Worm (Caenorhabditis elegans) whole organism, L2 larva: ENCODE data around the gene F35H12.6.

Experiments used
- ceh-82 ChIP-seq: fragments of 150-350 bp; optimal IDR thresholded peaks from 2 replicates; lab custom pipeline; 2014; ENCODE audit warnings: missing biosample characterization, missing genetic modification characterization
- elt-3 ChIP-seq: sonication (generic microtip); optimal IDR thresholded peaks from 2 replicates; lab custom pipeline; 2017; ENCODE audit warnings: missing biosample characterization, missing genetic modification characterization
- nhr-11 ChIP-seq: fragments of 150-350 bp; optimal IDR thresholded peaks from 2 replicates; lab custom pipeline; 2014; ENCODE audit warnings: missing biosample characterization, missing genetic modification characterization
- nhr-12 ChIP-seq: fragments of 150-350 bp; optimal IDR thresholded peaks from 2 replicates; lab custom pipeline; 2014; ENCODE audit warnings: missing biosample characterization, missing genetic modification characterization
- nhr-23 ChIP-seq: fragments of 150-350 bp; optimal IDR thresholded peaks from 2 replicates; lab custom pipeline; 2014; ENCODE audit warnings: missing biosample characterization, missing genetic modification reagents, missing genetic modification characterization
- nhr-237 ChIP-seq: fragments of 150-350 bp; optimal IDR thresholded peaks from 2 replicates; lab custom pipeline; 2014; ENCODE audit warnings: missing biosample characterization, missing genetic modification characterization
- skn-1 ChIP-seq: sonication (generic microtip); optimal IDR thresholded peaks from 2 replicates; lab custom pipeline; 2017; ENCODE audit warnings: missing biosample characterization, missing genetic modification characterization
- snpc-4 ChIP-seq: fragments of 150-350 bp; optimal IDR thresholded peaks from 2 replicates; lab custom pipeline; 2014; ENCODE audit warnings: missing biosample characterization, missing genetic modification characterization
- unc-62 ChIP-seq: fragments of 150-350 bp; optimal IDR thresholded peaks from 2 replicates; lab custom pipeline; 2014; ENCODE audit warnings: missing biosample characterization, missing genetic modification reagents, missing genetic modification characterization
- zag-1 ChIP-seq: fragments of 150-350 bp; optimal IDR thresholded peaks from 2 replicates; lab custom pipeline; 2014; ENCODE audit warnings: missing biosample characterization, missing genetic modification characterization
- ztf-11 ChIP-seq: sonication (generic microtip); optimal IDR thresholded peaks from 2 replicates; lab custom pipeline; 2017; ENCODE audit warnings: missing biosample characterization, missing genetic modification characterization

ce11 chrX:880367-880766 is 32.7 kb upstream of the F35H12.6 start, which contains the start of gene ZC13.2:
- TF ChIP-seq unc-62 (no peak), nhr-12 (no peak), nhr-23 (no peak), elt-3 (tag; lab: Kevin White, UChicago) (no peak), nhr-237 (no peak), zag-1 (tag; lab: Kevin White, UChicago) (no peak), ztf-11 (tag; lab: Kevin White, UChicago) (no peak), snpc-4 (tag; lab: Kevin White, UChicago) (no peak), ceh-82 (tag; lab: Kevin White, UChicago) (no peak), nhr-11 (no peak), skn-1 (tag; lab: Kevin White, UChicago) (no peak)
